Fruit fly (Drosophila melanogaster) whole organism, prepupa: ENCODE data around the gene mAcon1.

Experiments used
- CG11762 ChIP-seq: fragments of 200-800 bp; sonication (Bioruptor generic); optimal IDR thresholded peaks from 3 replicates; lab custom pipeline; 2016; ENCODE audit warnings: missing biosample characterization, missing genetic modification characterization; ENCODE audit not compliant: insufficient read depth
- CG11902 ChIP-seq: fragments of 200-800 bp; sonication (Bioruptor generic); optimal IDR thresholded peaks from 3 replicates; lab custom pipeline; 2016; ENCODE audit warnings: missing biosample characterization, missing genetic modification characterization
- CG16779 ChIP-seq: fragments of 200-800 bp; sonication (Bioruptor generic); optimal IDR thresholded peaks from 3 replicates; lab custom pipeline; 2017; ENCODE audit warnings: missing biosample characterization, mild to moderate bottlenecking, missing genetic modification characterization
- CG3919 ChIP-seq: fragments of 200-800 bp; sonication (Bioruptor generic); optimal IDR thresholded peaks from 3 replicates; lab custom pipeline; 2016; ENCODE audit warnings: missing biosample characterization, missing genetic modification characterization
- CG6854 ChIP-seq: fragments of 200-800 bp; sonication (Bioruptor generic); optimal IDR thresholded peaks from 2 replicates; lab custom pipeline; 2017; ENCODE audit warnings: missing biosample characterization, mild to moderate bottlenecking, missing genetic modification characterization
- CG8319 ChIP-seq: fragments of 200-800 bp; sonication (Bioruptor generic); optimal IDR thresholded peaks from 3 replicates; lab custom pipeline; 2016; ENCODE audit warnings: missing biosample characterization, missing genetic modification characterization
- Eip78C ChIP-seq: fragments of 200-800 bp; sonication (Bioruptor generic); peaks from one replicate; lab custom pipeline; 2016; ENCODE audit warnings: missing biosample characterization, missing genetic modification characterization
- Ets96B ChIP-seq: fragments of 200-800 bp; optimal IDR thresholded peaks from 2 replicates; lab custom pipeline; 2019; ENCODE audit warnings: missing biosample characterization, mild to moderate bottlenecking, missing genetic modification characterization, moderate library complexity
- Hr4 ChIP-seq: fragments of 200-800 bp; sonication (Bioruptor generic); optimal IDR thresholded peaks from 3 replicates; lab custom pipeline; 2016; ENCODE audit warnings: missing biosample characterization, missing genetic modification characterization
- achi ChIP-seq: fragments of 200-800 bp; sonication (Bioruptor generic); optimal IDR thresholded peaks from 3 replicates; lab custom pipeline; 2016; ENCODE audit warnings: missing biosample characterization, missing genetic modification characterization
- dsx ChIP-seq: fragments of 200-800 bp; optimal IDR thresholded peaks from 3 replicates; lab custom pipeline; 2019; ENCODE audit warnings: missing biosample characterization, mild to moderate bottlenecking, missing genetic modification characterization, moderate library complexity; ENCODE audit not compliant: poor library complexity, severe bottlenecking
- salr ChIP-seq, 2 experiments: fragments of 200-800 bp; sonication (Bioruptor generic); optimal IDR thresholded peaks; 3 replicates each; lab custom pipeline; 2016 to 2018; ENCODE audit warnings: missing biosample characterization in 2 of 2, missing genetic modification characterization in 2 of 2, mild to moderate bottlenecking in 1 of 2

DNA sequence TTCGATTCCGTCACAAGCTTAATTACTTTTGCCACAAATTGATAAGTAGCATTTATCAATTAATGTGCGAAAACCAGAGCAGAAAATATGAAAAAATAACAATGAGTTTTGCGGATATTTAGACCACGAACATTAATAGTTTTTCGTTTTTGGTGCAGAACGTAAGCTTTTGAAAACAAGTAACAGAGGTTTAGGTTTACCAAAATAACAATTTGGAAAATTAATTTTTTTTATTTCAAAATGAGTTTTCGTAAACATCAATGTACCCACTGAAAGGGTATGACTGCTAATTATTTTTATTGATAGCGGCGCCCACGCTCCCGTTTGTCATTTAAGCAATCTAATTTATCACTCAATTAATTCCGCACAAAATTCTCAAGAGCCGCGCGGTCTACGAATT lies 27.0 kb downstream of the mAcon1 start:
- TF ChIP-seq achi (no peak), Ets96B (tag; lab: Kevin White, UChicago) (no peak), Eip78C (GFP tag; lab: Kevin White, UChicago) (no peak), dsx (no peak), CG16779 (tag; lab: Kevin White, UChicago) (no peak), CG3919 (GFP tag; lab: Kevin White, UChicago) (no peak), salr (GFP tag; optimal IDR thresholded peaks at IDR 0.05; lab: Kevin White, UChicago) (no peak), CG6854 (GFP tag; lab: Kevin White, UChicago) (no peak), Hr4 (GFP tag; lab: Kevin White, UChicago) (no peak), CG11902 (GFP tag; lab: Kevin White, UChicago) (no peak), CG11762 (no peak), CG8319 (GFP tag; lab: Kevin White, UChicago) (no peak)
